Fruit fly (Drosophila melanogaster) whole organism, embryonic: ENCODE data around the gene CG2129.
A peak's percentile ranks its signal among the peaks of the same experiment; 100 is the strongest.

Experiments used
- CG10267 ChIP-seq: fragments of 200-800 bp; sonication (Bioruptor generic); optimal IDR thresholded peaks from 2 replicates; lab custom pipeline; 2018; ENCODE audit warnings: missing biosample characterization, mild to moderate bottlenecking, missing genetic modification characterization, moderate library complexity
- CG10959 ChIP-seq: fragments of 200-800 bp; sonication (Bioruptor generic); IDR thresholded peaks from 2 replicates; pipeline ENCODE4 v1.3.6; 2022; ENCODE audit warnings: missing biosample characterization, missing genetic modification characterization
- CG11723 ChIP-seq: fragments of 200-800 bp; sonication (Bioruptor generic); optimal IDR thresholded peaks from 2 replicates; lab custom pipeline; 2017; ENCODE audit warnings: missing biosample characterization, mild to moderate bottlenecking, missing genetic modification characterization
- CG12391 ChIP-seq: fragments of 200-800 bp; sonication (Bioruptor generic); optimal IDR thresholded peaks from 3 replicates; lab custom pipeline; 2018; ENCODE audit warnings: missing biosample characterization, mild to moderate bottlenecking, missing genetic modification characterization, moderate library complexity
- CG15479 ChIP-seq: fragments of 200-800 bp; sonication (Bioruptor generic); optimal IDR thresholded peaks from 3 replicates; lab custom pipeline; 2019; ENCODE audit warnings: missing biosample characterization, mild to moderate bottlenecking, missing genetic modification characterization, moderate library complexity
- CG15514 ChIP-seq: fragments of 200-800 bp; sonication (Bioruptor generic); optimal IDR thresholded peaks from 3 replicates; lab custom pipeline; 2017; ENCODE audit warnings: missing biosample characterization, missing genetic modification characterization, mild to moderate bottlenecking, moderate library complexity, missing genetic modification reagents
- CG15696 ChIP-seq: fragments of 200-800 bp; sonication (Bioruptor generic); optimal IDR thresholded peaks from 2 replicates; lab custom pipeline; 2019; ENCODE audit warnings: missing biosample characterization, mild to moderate bottlenecking, missing genetic modification characterization, moderate library complexity
- CG1602 ChIP-seq: fragments of 200-800 bp; sonication (Bioruptor generic); optimal IDR thresholded peaks from 3 replicates; lab custom pipeline; 2016; ENCODE audit warnings: missing biosample characterization, missing genetic modification characterization
- CG1647 ChIP-seq: fragments of 200-800 bp; sonication (Bioruptor generic); optimal IDR thresholded peaks from 3 replicates; lab custom pipeline; 2016; ENCODE audit warnings: missing biosample characterization, missing genetic modification characterization
- CG17186 ChIP-seq: fragments of 200-800 bp; sonication (Bioruptor generic); optimal IDR thresholded peaks from 3 replicates; lab custom pipeline; 2017; ENCODE audit warnings: missing biosample characterization, missing genetic modification reagents, missing genetic modification characterization
- CG17385 ChIP-seq: fragments of 200-800 bp; sonication (Bioruptor generic); optimal IDR thresholded peaks from 3 replicates; lab custom pipeline; 2018; ENCODE audit warnings: missing biosample characterization, mild to moderate bottlenecking, missing genetic modification characterization
- CG18599 ChIP-seq: fragments of 200-800 bp; sonication (Bioruptor generic); optimal IDR thresholded peaks from 3 replicates; lab custom pipeline; 2017; ENCODE audit warnings: missing biosample characterization, missing genetic modification characterization, mild to moderate bottlenecking, moderate library complexity, missing genetic modification reagents
- CG2120 ChIP-seq: fragments of 200-800 bp; sonication (Bioruptor generic); optimal IDR thresholded peaks from 3 replicates; lab custom pipeline; 2016; ENCODE audit warnings: missing biosample characterization, missing genetic modification characterization
- CG30020 ChIP-seq: fragments of 200-800 bp; optimal IDR thresholded peaks from 2 replicates; lab custom pipeline; 2019; ENCODE audit warnings: missing biosample characterization, mild to moderate bottlenecking, missing genetic modification characterization, moderate library complexity
- CG34224 ChIP-seq: fragments of 200-800 bp; sonication (Bioruptor generic); IDR thresholded peaks from 3 replicates; pipeline ENCODE4 v1.3.6; 2022; ENCODE audit warnings: missing biosample characterization, missing genetic modification characterization; ENCODE audit not compliant: partially characterized antibody
- CG4617 ChIP-seq: fragments of 200-800 bp; sonication (Bioruptor generic); optimal IDR thresholded peaks from 3 replicates; lab custom pipeline; 2016; ENCODE audit warnings: missing biosample characterization, missing genetic modification characterization, borderline replicate concordance
- CG4820 ChIP-seq: fragments of 200-800 bp; sonication (Bioruptor generic); optimal IDR thresholded peaks from 3 replicates; lab custom pipeline; 2016; ENCODE audit warnings: missing biosample characterization, missing genetic modification characterization
- CG6683 ChIP-seq: fragments of 200-800 bp; sonication (Bioruptor generic); optimal IDR thresholded peaks from 2 replicates; lab custom pipeline; 2017; ENCODE audit warnings: missing biosample characterization, mild to moderate bottlenecking, missing genetic modification characterization, missing genetic modification reagents
- CG6791 ChIP-seq: fragments of 200-800 bp; sonication (Bioruptor generic); IDR thresholded peaks from 3 replicates; pipeline ENCODE4 v1.3.6; 2022; ENCODE audit warnings: missing biosample characterization, missing genetic modification characterization; ENCODE audit not compliant: partially characterized antibody
- CG7839 ChIP-seq: fragments of 200-800 bp; sonication (Bioruptor generic); optimal IDR thresholded peaks from 3 replicates; lab custom pipeline; 2018; ENCODE audit warnings: missing biosample characterization, mild to moderate bottlenecking, missing genetic modification characterization, moderate library complexity
- CG8388 ChIP-seq: fragments of 200-800 bp; sonication (Bioruptor generic); optimal IDR thresholded peaks from 2 replicates; lab custom pipeline; 2019; ENCODE audit warnings: missing biosample characterization, mild to moderate bottlenecking, missing genetic modification characterization, moderate library complexity
- Dfd ChIP-seq, 2 experiments: fragments of >200 bp; optimal IDR thresholded peaks; 2 replicates each; lab custom pipeline; 2017; ENCODE audit warnings: missing biosample characterization in 2 of 2, missing genetic modification characterization in 2 of 2
- E2f1 ChIP-seq: fragments of 200-800 bp; sonication (Bioruptor generic); IDR thresholded peaks from 2 replicates; pipeline ENCODE4 v1.3.6; 2022; ENCODE audit warnings: missing biosample characterization, missing genetic modification characterization
- Fer2 ChIP-seq: fragments of 200-800 bp; sonication (Bioruptor generic); optimal IDR thresholded peaks from 2 replicates; lab custom pipeline; 2018; ENCODE audit warnings: missing biosample characterization, mild to moderate bottlenecking, missing genetic modification characterization, moderate library complexity
- Mad ChIP-seq: fragments of 200-800 bp; sonication (Bioruptor generic); optimal IDR thresholded peaks from 2 replicates; lab custom pipeline; 2016; ENCODE audit warnings: missing biosample characterization, missing genetic modification characterization
- NK7.1 ChIP-seq: fragments of 200-800 bp; sonication (Bioruptor generic); optimal IDR thresholded peaks from 3 replicates; lab custom pipeline; 2016; ENCODE audit warnings: missing biosample characterization, missing genetic modification characterization
- Nf-YB ChIP-seq: fragments of 200-800 bp; sonication (Bioruptor generic); optimal IDR thresholded peaks from 3 replicates; lab custom pipeline; 2019; ENCODE audit warnings: missing biosample characterization, mild to moderate bottlenecking, missing genetic modification characterization, moderate library complexity
- Oaz ChIP-seq: fragments of 200-800 bp; sonication (Bioruptor generic); IDR thresholded peaks from 2 replicates; pipeline ENCODE4 v1.3.6; 2022; ENCODE audit warnings: missing biosample characterization, missing genetic modification characterization
- Oli ChIP-seq: fragments of 200-800 bp; sonication (Bioruptor generic); optimal IDR thresholded peaks from 2 replicates; lab custom pipeline; 2018; ENCODE audit warnings: missing biosample characterization, mild to moderate bottlenecking, missing genetic modification characterization, moderate library complexity
- ap ChIP-seq: fragments of 200-800 bp; sonication (Bioruptor generic); IDR thresholded peaks from 2 replicates; pipeline ENCODE4 v1.3.6; 2022; ENCODE audit warnings: missing biosample characterization, missing genetic modification characterization
- bcd ChIP-seq: fragments of 200-800 bp; sonication (Bioruptor generic); optimal IDR thresholded peaks from 2 replicates; lab custom pipeline; 2017; ENCODE audit warnings: missing biosample characterization, mild to moderate bottlenecking, missing genetic modification characterization
- bigmax ChIP-seq: fragments of 200-800 bp; sonication (Bioruptor generic); optimal IDR thresholded peaks from 2 replicates; lab custom pipeline; 2018; ENCODE audit warnings: missing biosample characterization, mild to moderate bottlenecking, missing genetic modification characterization
- bsh ChIP-seq, 2 experiments: fragments of 200-800 bp; sonication (Bioruptor generic); optimal IDR thresholded peaks; 2 replicates each; lab custom pipeline; 2017 to 2018; ENCODE audit warnings: mild to moderate bottlenecking in 2 of 2, missing biosample characterization in 2 of 2, missing genetic modification characterization in 2 of 2, moderate library complexity in 1 of 2
- chif ChIP-seq, 2 experiments: fragments of 200-800 bp; sonication (Bioruptor generic); optimal IDR thresholded peaks; 3 replicates each; lab custom pipeline; 2016; ENCODE audit warnings: missing biosample characterization in 2 of 2, missing genetic modification characterization in 2 of 2
- ewg ChIP-seq: fragments of 200-800 bp; sonication (Bioruptor generic); optimal IDR thresholded peaks from 3 replicates; lab custom pipeline; 2017; ENCODE audit warnings: mild to moderate bottlenecking, missing biosample characterization, missing genetic modification reagents, missing genetic modification characterization
- eyg ChIP-seq: fragments of 200-800 bp; sonication (Bioruptor generic); optimal IDR thresholded peaks from 3 replicates; lab custom pipeline; 2016; ENCODE audit warnings: missing biosample characterization, missing genetic modification characterization
- org-1 ChIP-seq: fragments of 200-800 bp; sonication (Bioruptor generic); optimal IDR thresholded peaks from 2 replicates; lab custom pipeline; 2017; ENCODE audit warnings: missing biosample characterization, missing genetic modification characterization
- sc ChIP-seq, 3 experiments: fragments of >200 bp in 2 of 3; fragments of 200-800 bp in 1 of 3; sonication (Bioruptor generic) in 1 of 3; optimal IDR thresholded peaks; 2 replicates in 2 of 3; 3 replicates in 1 of 3; lab custom pipeline; 2017; ENCODE audit warnings: mild to moderate bottlenecking in 1 of 3, missing biosample characterization in 1 of 3, missing genetic modification characterization in 1 of 3, missing genetic modification reagents in 1 of 3
- sima ChIP-seq: fragments of 200-800 bp; sonication (Bioruptor generic); optimal IDR thresholded peaks from 2 replicates; lab custom pipeline; 2016; ENCODE audit warnings: missing biosample characterization, missing genetic modification characterization
- sna ChIP-seq: fragments of 200-800 bp; sonication (Bioruptor generic); IDR thresholded peaks from 2 replicates; pipeline ENCODE4 v1.3.6; 2022; ENCODE audit warnings: missing biosample characterization, missing genetic modification characterization; ENCODE audit not compliant: partially characterized antibody
- so ChIP-seq: fragments of 200-800 bp; sonication (Bioruptor generic); IDR thresholded peaks from 3 replicates; pipeline ENCODE4 v1.3.6; 2022; ENCODE audit warnings: missing biosample characterization, missing genetic modification characterization
- sug ChIP-seq: fragments of 200-800 bp; optimal IDR thresholded peaks from 2 replicates; lab custom pipeline; 2019; ENCODE audit warnings: missing biosample characterization, mild to moderate bottlenecking, missing genetic modification characterization, moderate library complexity
- tio ChIP-seq: fragments of 200-800 bp; sonication (Bioruptor generic); optimal IDR thresholded peaks from 2 replicates; lab custom pipeline; 2017; ENCODE audit warnings: missing biosample characterization, missing genetic modification characterization, inconsistent platforms
- tll ChIP-seq, 2 experiments: fragments of 200-800 bp in 1 of 2; fragments of >200 bp in 1 of 2; sonication (Bioruptor generic) in 1 of 2; optimal IDR thresholded peaks; 2 replicates each; lab custom pipeline; 2017 to 2019; ENCODE audit warnings: missing biosample characterization in 2 of 2, missing genetic modification characterization in 2 of 2, mild to moderate bottlenecking in 1 of 2, moderate library complexity in 1 of 2
- vnd ChIP-seq: fragments of 200-800 bp; sonication (Bioruptor generic); IDR thresholded peaks from 3 replicates; pipeline ENCODE4 v1.3.6; 2022; ENCODE audit warnings: missing biosample characterization, missing genetic modification characterization; ENCODE audit not compliant: partially characterized antibody
- z ChIP-seq: fragments of 200-800 bp; sonication (Bioruptor generic); IDR thresholded peaks from 3 replicates; pipeline ENCODE4 v1.3.6; 2022; ENCODE audit warnings: missing biosample characterization, missing genetic modification characterization
- zfh1 ChIP-seq: fragments of 200-800 bp; sonication (Bioruptor generic); IDR thresholded peaks from 3 replicates; pipeline ENCODE4 v1.3.6; 2022; ENCODE audit warnings: missing biosample characterization, missing genetic modification characterization

Gene CG2129

dm6 chrX:8131693-8132313 lies 13.8 kb upstream of the CG2129 start, which contains the start of gene CG10958:
TSS of gene CG10958 (plus strand) at chrX:8132285.
- TF ChIP-seq CG12391 (tag; lab: Kevin White, UChicago) = peak; percentile 80
- peak; percentile 53 for TF ChIP-seq CG4820 (GFP tag; lab: Kevin White, UChicago)
- TF ChIP-seq Fer2 (tag; lab: Kevin White, UChicago) = peak; percentile 18
- TF ChIP-seq CG18599 (GFP tag; lab: Kevin White, UChicago) = peak; percentile 76
- no peak for TF ChIP-seq CG1647
- TF ChIP-seq org-1 (GFP tag; lab: Kevin White, UChicago) = no peak
- TF ChIP-seq eyg (GFP tag; lab: Kevin White, UChicago) = no peak
- TF ChIP-seq ap = peak; percentile 39; the same call in 1 of the 2 replicates
- TF ChIP-seq bigmax = no peak
- peak in 1 of 2 experiments; percentile 13 for TF ChIP-seq chif (GFP tag; optimal IDR thresholded peaks at IDR 0.05; lab: Kevin White, UChicago)
- TF ChIP-seq Oli (tag; lab: Kevin White, UChicago) = peak; percentile 27
- TF ChIP-seq tll (GFP tag; optimal IDR thresholded peaks at IDR 0.05; lab: Kevin White, UChicago) = peak in 1 of 2 experiments; percentile 3
- TF ChIP-seq CG17385 = peak; percentile 68
- peak; percentile 35 for TF ChIP-seq CG15696 (tag; lab: Kevin White, UChicago)
- TF ChIP-seq sna = peak; percentile 50; the same call in 1 of the 2 replicates
- TF ChIP-seq z (GFP tag; lab: Robert Waterston, UW) = no peak
- 0 out of 2 replicates have a peak, but pooled peaks have one; percentile 33 for TF ChIP-seq Oaz (GFP tag; lab: Robert Waterston, UW)
- TF ChIP-seq CG2120 (GFP tag; lab: Kevin White, UChicago) = peak; percentile 83
- peak; percentile 24 for TF ChIP-seq CG4617 (GFP tag; lab: Kevin White, UChicago)
- TF ChIP-seq so = peak; percentile 53; the same call in 1 of the 3 replicates
- peak; percentile 30 for TF ChIP-seq CG6683 (GFP tag; lab: Kevin White, UChicago)
- no peak for TF ChIP-seq ewg
- no peak for TF ChIP-seq CG10959 (GFP tag; lab: Robert Waterston, UW)
- TF ChIP-seq CG34224 (GFP tag; lab: Robert Waterston, UW) = no peak
- 0 out of 3 replicates have a peak, but pooled peaks have one; percentile 31 for TF ChIP-seq CG6791
- no peak for TF ChIP-seq tio (GFP tag; lab: Kevin White, UChicago)
- TF ChIP-seq CG11723 (GFP tag; lab: Kevin White, UChicago) = peak; percentile 11
- no peak for TF ChIP-seq Dfd (GFP tag; optimal IDR thresholded peaks at IDR 0.05; lab: Kevin White, UChicago)
- peak; percentile 47 for TF ChIP-seq CG1602
- TF ChIP-seq CG15514 (GFP tag; lab: Kevin White, UChicago) = peak; percentile 85
- TF ChIP-seq Nf-YB (GFP tag; lab: Kevin White, UChicago) = peak; percentile 11
- TF ChIP-seq CG30020 (tag; lab: Kevin White, UChicago) = peak; percentile 11
- peak; percentile 45 for TF ChIP-seq CG8388 (GFP tag; lab: Kevin White, UChicago)
- peak; percentile 59 for TF ChIP-seq sug (tag; lab: Kevin White, UChicago)
- TF ChIP-seq sima (GFP tag; lab: Kevin White, UChicago) = no peak
- TF ChIP-seq bcd (GFP tag; lab: Kevin White, UChicago) = peak; percentile 41
- peak; percentile 43 for TF ChIP-seq Mad (GFP tag; lab: Kevin White, UChicago)
- peak; percentile 29 for TF ChIP-seq CG17186 (GFP tag; lab: Kevin White, UChicago)
- no peak for TF ChIP-seq sc (optimal IDR thresholded peaks at IDR 0.05; lab: Kevin White, UChicago)
- no peak for TF ChIP-seq sc (GFP tag; optimal IDR thresholded peaks at IDR 0.05; lab: Kevin White, UChicago)
- TF ChIP-seq E2f1 (GFP tag; lab: Robert Waterston, UW) = no peak
- peak; percentile 93 for TF ChIP-seq CG10267 (tag; lab: Kevin White, UChicago)
- peak; percentile 66; the same call in 2 of the 3 replicates for TF ChIP-seq zfh1 (GFP tag; lab: Robert Waterston, UW)
- no peak for TF ChIP-seq vnd (GFP tag; lab: Robert Waterston, UW)
- peak in 1 of 2 experiments; percentile 59 for TF ChIP-seq bsh (GFP tag; optimal IDR thresholded peaks at IDR 0.05; lab: Kevin White, UChicago)
- peak; percentile 51 for TF ChIP-seq CG7839 (tag; lab: Kevin White, UChicago)
- TF ChIP-seq CG15479 (GFP tag; lab: Kevin White, UChicago) = no peak
- TF ChIP-seq NK7.1 = no peak
